Worm (Caenorhabditis elegans) whole organism, L4/young adult: Measurements from ENCODE around the gene col-144.

ENCODE experiments used
- W03F9.2 ChIP-seq: fragments of 150-350 bp; optimal IDR thresholded peaks from 2 replicates; lab custom pipeline; 2014; ENCODE audit warnings: missing biosample characterization, missing genetic modification characterization
- dao-5 ChIP-seq: sonication (generic microtip); optimal IDR thresholded peaks from 2 replicates; lab custom pipeline; 2016; ENCODE audit warnings: missing genotype, missing genetic modification characterization, moderate library complexity, missing compliant biosample characterization
- him-1 ChIP-seq: sonication (generic microtip); optimal IDR thresholded peaks from 2 replicates; lab custom pipeline; 2016; ENCODE audit warnings: missing genotype, missing genetic modification reagents, missing genetic modification characterization, missing compliant biosample characterization

DNA sequence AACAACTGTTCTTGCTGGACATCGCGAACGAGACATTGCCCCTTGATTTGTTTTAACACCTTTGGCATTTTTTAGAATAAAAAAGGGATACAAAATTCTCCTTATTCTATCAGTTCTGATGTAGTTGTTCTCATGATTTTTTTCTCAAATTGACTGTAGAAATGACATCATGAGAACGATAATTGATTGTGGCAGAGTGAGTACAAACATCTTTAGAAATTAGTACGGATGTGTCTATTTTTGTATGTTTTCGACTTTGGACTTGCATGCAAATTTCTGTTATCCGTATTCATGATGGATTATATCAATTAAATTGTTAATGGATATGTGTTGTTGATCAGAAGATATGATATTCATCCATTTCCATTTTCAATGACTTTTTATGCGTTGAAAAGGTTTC lies 12.3 kb downstream of the col-144 start:
- TF ChIP-seq him-1 (tag; lab: Kevin White, UChicago), result no peak
- TF ChIP-seq dao-5 (tag; lab: Kevin White, UChicago), result no peak
- TF ChIP-seq W03F9.2 (tag; lab: Kevin White, UChicago), result no peak
